Fruit fly (Drosophila melanogaster): ENCODE data around the gene CG9921.
A peak's percentile ranks its signal among the peaks of the same experiment; 100 is the strongest.

The CG9921 gene

DNA sequence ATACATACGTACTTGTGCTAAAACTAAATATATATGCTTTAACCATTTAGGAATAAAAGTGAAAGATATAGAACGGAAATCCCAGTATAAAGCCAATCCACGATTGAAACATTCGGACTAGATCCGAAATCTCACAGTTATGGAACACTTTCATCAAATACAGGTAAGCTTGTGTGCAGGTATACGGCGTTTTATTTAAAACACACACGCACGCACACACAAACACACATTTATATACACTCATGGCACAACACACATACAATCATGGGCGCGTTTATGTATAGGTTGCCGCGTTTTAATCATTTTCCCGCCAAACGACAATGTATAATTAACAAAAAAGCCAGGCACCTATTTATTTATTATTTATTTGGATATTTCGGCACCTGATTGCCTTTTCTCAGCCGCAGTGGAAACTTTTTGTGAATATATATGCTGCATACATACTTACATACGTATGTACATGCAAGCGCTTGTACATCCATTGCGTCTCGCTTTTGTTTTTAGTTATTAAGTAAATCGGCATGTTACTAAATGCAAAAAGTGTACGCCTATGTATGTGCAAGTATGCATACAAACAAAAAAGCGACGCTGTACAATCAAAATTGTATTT is 956 bp upstream of the CG9921 start:
- TF ChIP-seq CG8159 (tag; optimal IDR thresholded peaks at IDR 0.05) (no peak), CG9948 (tag; optimal IDR thresholded peaks at IDR 0.05) (no peak)

DNA sequence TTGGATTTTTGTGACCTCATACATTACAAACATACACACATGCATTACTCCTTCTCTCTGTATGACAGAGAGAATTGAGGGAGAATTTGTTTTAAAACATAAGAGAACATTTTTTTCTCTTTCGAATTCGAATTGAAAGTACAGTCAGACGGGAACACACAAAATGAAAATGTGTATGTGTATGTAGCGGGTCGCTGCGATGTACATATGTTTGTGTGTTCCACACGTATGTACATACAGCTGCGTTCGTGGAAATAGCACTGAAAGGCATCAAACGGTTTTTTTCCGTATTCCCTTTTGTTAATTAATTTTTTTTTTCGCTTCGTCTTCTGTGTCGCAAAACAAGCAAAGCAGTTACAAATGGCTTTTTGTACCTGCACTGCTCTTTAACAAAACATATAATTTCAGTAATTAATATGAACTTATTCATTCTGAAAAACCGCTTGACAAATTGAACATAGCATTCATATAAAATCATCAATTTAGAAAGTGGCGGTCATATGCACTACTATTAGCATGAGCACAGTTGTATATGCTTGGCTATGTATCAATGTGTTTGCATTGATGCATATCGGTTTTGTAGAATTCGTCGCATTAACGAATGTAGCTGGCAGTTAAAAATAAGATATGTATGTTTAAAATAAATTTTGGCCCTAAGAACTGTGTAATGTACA is 648 bp downstream of the CG9921 start:
- TF ChIP-seq Pif1B (GFP tag; optimal IDR thresholded peaks at IDR 0.05) (peak; percentile 95), Ets98B (GFP tag; IDR thresholded peaks at IDR 0.05) (peak; percentile 89), Snoo (tag; optimal IDR thresholded peaks at IDR 0.05) (peak; percentile 96), CG34367 (tag; optimal IDR thresholded peaks at IDR 0.05) (peak; percentile 97), CG17806 (tag; optimal IDR thresholded peaks at IDR 0.05) (peak; percentile 95), CG4496 (GFP tag; IDR thresholded peaks at IDR 0.05) (peak; percentile 94), gl (tag; optimal IDR thresholded peaks at IDR 0.05) (peak; percentile 94), CG8301 (tag; optimal IDR thresholded peaks at IDR 0.05) (peak; percentile 98), CG9948 (tag; optimal IDR thresholded peaks at IDR 0.05) (peak; percentile 97), CG10348 (GFP tag; IDR thresholded peaks at IDR 0.05) (peak; percentile 79), fd96Ca (GFP tag; IDR thresholded peaks at IDR 0.05) (peak; percentile 96), CG8159 (tag; optimal IDR thresholded peaks at IDR 0.05) (peak; percentile 98), rn (GFP tag; IDR thresholded peaks at IDR 0.05) (peak; percentile 86), Pif1A (GFP tag; optimal IDR thresholded peaks at IDR 0.05) (peak; percentile 97), EcR (GFP tag; optimal IDR thresholded peaks at IDR 0.05) (peak; percentile 6), CG12605 (GFP tag; IDR thresholded peaks at IDR 0.05) (peak; percentile 90), CG15710 (tag; optimal IDR thresholded peaks at IDR 0.05) (peak; percentile 97), CG32121 (GFP tag; IDR thresholded peaks at IDR 0.05) (peak; percentile 96), CG13204 (GFP tag; optimal IDR thresholded peaks at IDR 0.05) (peak; percentile 93), CG14655 (GFP tag; optimal IDR thresholded peaks at IDR 0.05) (peak; percentile 99), D1 (tag; optimal IDR thresholded peaks at IDR 0.05) (peak; percentile 95)

DNA sequence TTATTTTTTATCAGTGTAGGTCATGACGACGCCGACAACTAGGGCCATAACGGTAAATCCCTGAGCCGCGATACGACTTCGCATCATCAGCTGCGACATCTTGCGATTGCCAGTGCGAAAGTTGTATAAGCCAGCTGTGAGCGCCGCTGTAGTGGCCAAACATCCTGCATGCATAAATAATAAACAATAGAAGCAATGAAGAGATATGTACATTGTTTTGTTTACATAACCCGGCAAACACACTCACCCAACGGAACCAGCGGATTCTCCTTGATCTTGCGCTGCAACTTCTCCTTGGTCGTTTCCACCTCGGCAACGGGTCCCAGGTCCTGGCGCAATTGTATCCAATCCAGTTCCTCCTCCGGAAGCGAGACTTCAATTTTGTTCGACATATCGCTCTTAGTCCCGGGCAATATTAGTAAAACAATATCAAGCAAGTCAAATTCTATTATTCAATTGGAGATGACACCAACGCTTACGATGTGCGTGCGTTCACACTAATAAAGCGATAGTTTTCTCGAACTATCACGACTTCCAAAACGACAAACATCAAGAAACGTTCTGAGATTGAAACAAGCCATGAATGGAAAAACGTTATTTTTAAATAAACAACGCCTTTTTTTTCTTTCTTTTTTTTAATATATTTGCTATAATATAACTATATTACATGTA is 1.7 kb downstream of the CG9921 start:
- TF ChIP-seq CG10348 (GFP tag; IDR thresholded peaks at IDR 0.05) = no peak
- TF ChIP-seq CG15710 (tag; optimal IDR thresholded peaks at IDR 0.05) = no peak
- TF ChIP-seq Pif1A (GFP tag; optimal IDR thresholded peaks at IDR 0.05) = no peak
- no peak for TF ChIP-seq rn (GFP tag; IDR thresholded peaks at IDR 0.05)
- no peak for TF ChIP-seq CG9948 (tag; optimal IDR thresholded peaks at IDR 0.05)
- no peak for TF ChIP-seq CG34367 (tag; optimal IDR thresholded peaks at IDR 0.05)
- no peak for TF ChIP-seq CG8301 (tag; optimal IDR thresholded peaks at IDR 0.05)
- TF ChIP-seq CG8159 (tag; optimal IDR thresholded peaks at IDR 0.05) = no peak
- TF ChIP-seq CG32121 (GFP tag; IDR thresholded peaks at IDR 0.05) = no peak
- TF ChIP-seq CG4496 (GFP tag; IDR thresholded peaks at IDR 0.05) = no peak
- no peak for TF ChIP-seq fd96Ca (GFP tag; IDR thresholded peaks at IDR 0.05)
- TF ChIP-seq D1 (tag; optimal IDR thresholded peaks at IDR 0.05) = no peak
- no peak for TF ChIP-seq CG13204 (GFP tag; optimal IDR thresholded peaks at IDR 0.05)
- TF ChIP-seq Ets98B (GFP tag; IDR thresholded peaks at IDR 0.05) = no peak
- TF ChIP-seq EcR (GFP tag; optimal IDR thresholded peaks at IDR 0.05) = no peak
- no peak for TF ChIP-seq CG14655 (GFP tag; optimal IDR thresholded peaks at IDR 0.05)
- TF ChIP-seq Snoo (tag; optimal IDR thresholded peaks at IDR 0.05) = no peak
- no peak for TF ChIP-seq gl (tag; optimal IDR thresholded peaks at IDR 0.05)
- TF ChIP-seq CG17806 (tag; optimal IDR thresholded peaks at IDR 0.05) = no peak
- TF ChIP-seq CG12605 (GFP tag; IDR thresholded peaks at IDR 0.05) = no peak

DNA sequence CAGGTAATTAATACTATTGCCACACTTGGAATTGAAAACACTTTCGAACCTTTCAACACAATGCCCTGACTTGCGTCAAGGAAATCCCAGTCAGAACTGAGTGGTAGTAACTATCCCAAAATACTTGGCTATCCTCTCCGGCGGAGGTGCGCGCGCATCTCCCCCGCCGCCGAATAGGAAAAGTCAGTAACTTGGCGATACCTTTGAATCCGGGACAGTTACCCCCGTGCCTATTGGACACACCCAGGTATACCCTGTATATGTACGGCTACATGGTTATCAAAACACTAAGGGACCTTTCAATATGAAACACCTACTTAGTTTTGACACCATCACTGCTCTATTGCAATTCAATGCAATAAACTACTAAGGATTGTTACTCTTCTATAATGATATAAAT is 2.7 kb downstream of the CG9921 start, which contains the start of gene CG9919:
Gene CG9919, minus strand, starts transcription at position 101 of the 400 bp plus-strand sequence.
- TF ChIP-seq Pif1B (GFP tag; optimal IDR thresholded peaks at IDR 0.05) (no peak), CG12605 (GFP tag; IDR thresholded peaks at IDR 0.05) (no peak), D1 (tag; optimal IDR thresholded peaks at IDR 0.05) (no peak), Snoo (tag; optimal IDR thresholded peaks at IDR 0.05) (no peak), rn (GFP tag; IDR thresholded peaks at IDR 0.05) (no peak), Pif1A (GFP tag; optimal IDR thresholded peaks at IDR 0.05) (no peak), fd96Ca (GFP tag; IDR thresholded peaks at IDR 0.05) (no peak), CG34367 (tag; optimal IDR thresholded peaks at IDR 0.05) (no peak), CG10348 (GFP tag; IDR thresholded peaks at IDR 0.05) (no peak), CG8301 (tag; optimal IDR thresholded peaks at IDR 0.05) (no peak), CG4496 (GFP tag; IDR thresholded peaks at IDR 0.05) (no peak), gl (tag; optimal IDR thresholded peaks at IDR 0.05) (no peak), CG14655 (GFP tag; optimal IDR thresholded peaks at IDR 0.05) (no peak), CG15710 (tag; optimal IDR thresholded peaks at IDR 0.05) (no peak), CG9948 (tag; optimal IDR thresholded peaks at IDR 0.05) (no peak), EcR (GFP tag; optimal IDR thresholded peaks at IDR 0.05) (no peak), Ets98B (GFP tag; IDR thresholded peaks at IDR 0.05) (no peak), CG32121 (GFP tag; IDR thresholded peaks at IDR 0.05) (no peak), CG13204 (GFP tag; optimal IDR thresholded peaks at IDR 0.05) (no peak), CG17806 (tag; optimal IDR thresholded peaks at IDR 0.05) (no peak)

DNA sequence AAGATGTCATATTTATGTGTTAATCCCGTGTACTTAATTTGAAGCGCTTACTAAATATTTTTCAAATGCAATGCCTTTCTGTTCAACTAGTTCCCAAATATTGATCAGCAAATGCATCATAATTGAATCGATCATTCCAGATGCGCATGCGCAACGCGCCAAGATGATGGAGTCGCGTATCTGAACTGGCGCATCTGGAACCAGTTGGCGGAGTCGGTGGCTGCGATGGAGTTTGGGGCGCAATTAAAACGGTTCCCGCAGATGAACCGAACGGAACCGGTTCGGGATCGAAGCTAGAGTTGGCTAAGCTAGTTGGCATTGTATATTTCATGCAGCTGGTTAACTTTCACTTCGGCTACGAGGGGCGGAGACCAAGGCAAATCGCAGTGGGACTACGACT is 7.9 kb downstream of the CG9921 start, which contains the start of gene CalpC:
Gene CalpC, plus strand, starts transcription at position 292 of the 400 bp plus-strand sequence.
- TF ChIP-seq CG10348 (GFP tag; IDR thresholded peaks at IDR 0.05) (no peak), EcR (GFP tag; optimal IDR thresholded peaks at IDR 0.05) (no peak), rn (GFP tag; IDR thresholded peaks at IDR 0.05) (no peak), gl (tag; optimal IDR thresholded peaks at IDR 0.05) (no peak), Pif1A (GFP tag; optimal IDR thresholded peaks at IDR 0.05) (no peak), CG8159 (tag; optimal IDR thresholded peaks at IDR 0.05) (no peak), CG17806 (tag; optimal IDR thresholded peaks at IDR 0.05) (no peak), D1 (tag; optimal IDR thresholded peaks at IDR 0.05) (no peak), CG13204 (GFP tag; optimal IDR thresholded peaks at IDR 0.05) (no peak), CG4496 (GFP tag; IDR thresholded peaks at IDR 0.05) (no peak), CG34367 (tag; optimal IDR thresholded peaks at IDR 0.05) (no peak), Pif1B (GFP tag; optimal IDR thresholded peaks at IDR 0.05) (no peak), Snoo (tag; optimal IDR thresholded peaks at IDR 0.05) (no peak), Ets98B (GFP tag; IDR thresholded peaks at IDR 0.05) (no peak)
